Worm (Caenorhabditis elegans) whole organism, late embryonic: ENCODE measurements around the gene lpr-7.

Source experiments
- K02D7.2 ChIP-seq: sonication (generic microtip); optimal IDR thresholded peaks from 2 replicates; lab custom pipeline; 2017; ENCODE audit warnings: mild to moderate bottlenecking, missing genetic modification characterization, missing compliant biosample characterization
- K09A11.1 ChIP-seq: sonication (generic microtip); optimal IDR thresholded peaks from 2 replicates; lab custom pipeline; 2017; ENCODE audit warnings: antibody characterized with exemption, mild to moderate bottlenecking, missing genetic modification characterization, missing compliant biosample characterization; ENCODE audit not compliant: insufficient read depth
- Y22D7AL.16 ChIP-seq: sonication (generic microtip); optimal IDR thresholded peaks from 2 replicates; lab custom pipeline; 2016; ENCODE audit warnings: missing genetic modification characterization, missing compliant biosample characterization
- ceh-2 ChIP-seq: sonication (generic microtip); optimal IDR thresholded peaks from 2 replicates; lab custom pipeline; 2016; ENCODE audit warnings: missing genotype, missing genetic modification characterization, missing compliant biosample characterization
- ceh-22 ChIP-seq: sonication (generic microtip); optimal IDR thresholded peaks from 2 replicates; lab custom pipeline; 2017; ENCODE audit warnings: missing biosample characterization, missing genetic modification characterization
- ceh-24 ChIP-seq: sonication (generic microtip); optimal IDR thresholded peaks from 2 replicates; lab custom pipeline; 2016; ENCODE audit warnings: mild to moderate bottlenecking, missing genetic modification characterization, missing compliant biosample characterization
- ceh-30 ChIP-seq: fragments of 150-350 bp; optimal IDR thresholded peaks from 2 replicates; lab custom pipeline; 2014; ENCODE audit warnings: missing biosample characterization, missing genetic modification characterization
- ceh-31 ChIP-seq: sonication (generic microtip); optimal IDR thresholded peaks from 2 replicates; lab custom pipeline; 2016; ENCODE audit warnings: missing genetic modification characterization, missing compliant biosample characterization
- ceh-45 ChIP-seq: fragments of 200-800 bp; sonication (Bioruptor generic); IDR thresholded peaks from 2 replicates; pipeline ENCODE4 v1.3.6; 2022; ENCODE audit warnings: missing genetic modification reagents, missing genetic modification characterization, missing compliant biosample characterization
- ceh-48 ChIP-seq: sonication (generic microtip); optimal IDR thresholded peaks from 2 replicates; lab custom pipeline; 2016; ENCODE audit warnings: missing genetic modification characterization, inconsistent platforms, missing compliant biosample characterization
- ceh-9 ChIP-seq: sonication (generic microtip); optimal IDR thresholded peaks from 2 replicates; lab custom pipeline; 2016; ENCODE audit warnings: mild to moderate bottlenecking, missing genetic modification characterization, inconsistent platforms, missing compliant biosample characterization
- dmd-4 ChIP-seq: sonication (generic microtip); optimal IDR thresholded peaks from 2 replicates; lab custom pipeline; 2016; ENCODE audit warnings: borderline replicate concordance, missing genetic modification characterization, missing compliant biosample characterization
- dve-1 ChIP-seq: sonication (generic microtip); optimal IDR thresholded peaks from 2 replicates; lab custom pipeline; 2017; ENCODE audit warnings: antibody characterized with exemption, mild to moderate bottlenecking, missing genetic modification characterization, missing compliant biosample characterization
- eyg-1 ChIP-seq: sonication (generic microtip); optimal IDR thresholded peaks from 2 replicates; lab custom pipeline; 2016; ENCODE audit warnings: missing genotype, missing genetic modification characterization, missing compliant biosample characterization
- fax-1 ChIP-seq: sonication (generic microtip); optimal IDR thresholded peaks from 2 replicates; lab custom pipeline; 2016; ENCODE audit warnings: missing genotype, missing genetic modification characterization, missing compliant biosample characterization
- fkh-6 ChIP-seq: sonication (generic microtip); optimal IDR thresholded peaks from 2 replicates; lab custom pipeline; 2016; ENCODE audit warnings: missing genetic modification characterization, missing compliant biosample characterization
- gmeb-2 ChIP-seq: sonication (generic microtip); optimal IDR thresholded peaks from 2 replicates; lab custom pipeline; 2016; ENCODE audit warnings: missing genetic modification characterization, inconsistent platforms, missing compliant biosample characterization
- hlh-13 ChIP-seq: fragments of 200-800 bp; sonication (Bioruptor generic); optimal IDR thresholded peaks from 2 replicates; lab custom pipeline; 2018; ENCODE audit warnings: mild to moderate bottlenecking, missing genetic modification characterization, missing compliant biosample characterization
- hlh-30 ChIP-seq: sonication (generic microtip); optimal IDR thresholded peaks from 2 replicates; lab custom pipeline; 2017; ENCODE audit warnings: antibody characterized with exemption, missing genetic modification characterization, missing compliant biosample characterization; ENCODE audit not compliant: insufficient read depth
- hlh-6 ChIP-seq: sonication (generic microtip); optimal IDR thresholded peaks from 2 replicates; lab custom pipeline; 2016; ENCODE audit warnings: missing genotype, missing genetic modification characterization, missing compliant biosample characterization
- lim-6 ChIP-seq: sonication (generic microtip); optimal IDR thresholded peaks from 2 replicates; lab custom pipeline; 2016; ENCODE audit warnings: missing genetic modification characterization, missing compliant biosample characterization
- lin-11 ChIP-seq: fragments of 200-800 bp; sonication (Bioruptor generic); optimal IDR thresholded peaks from 2 replicates; lab custom pipeline; 2018; ENCODE audit warnings: mild to moderate bottlenecking, missing genetic modification characterization, missing compliant biosample characterization
- mec-3 ChIP-seq: sonication (generic microtip); optimal IDR thresholded peaks from 2 replicates; lab custom pipeline; 2016; ENCODE audit warnings: borderline replicate concordance, missing genetic modification characterization, missing compliant biosample characterization
- nfya-1 ChIP-seq: sonication (generic microtip); optimal IDR thresholded peaks from 2 replicates; lab custom pipeline; 2017; ENCODE audit warnings: missing genetic modification characterization, mild to moderate bottlenecking, missing compliant biosample characterization, antibody characterized with exemption, moderate library complexity
- nhr-232 ChIP-seq: sonication (generic microtip); optimal IDR thresholded peaks from 2 replicates; lab custom pipeline; 2016; ENCODE audit warnings: missing genetic modification characterization, missing compliant biosample characterization
- npax-4 ChIP-seq: sonication (generic microtip); optimal IDR thresholded peaks from 2 replicates; lab custom pipeline; 2016; ENCODE audit warnings: missing genetic modification characterization, missing compliant biosample characterization
- odd-2 ChIP-seq: sonication (generic microtip); optimal IDR thresholded peaks from 2 replicates; lab custom pipeline; 2017; ENCODE audit warnings: antibody characterized with exemption, mild to moderate bottlenecking, missing genetic modification characterization, missing compliant biosample characterization
- pag-3 ChIP-seq: sonication (generic microtip); optimal IDR thresholded peaks from 2 replicates; lab custom pipeline; 2016; ENCODE audit warnings: missing compliant biosample characterization, missing genetic modification characterization, borderline replicate concordance
- pat-9 ChIP-seq: fragments of 200-800 bp; sonication (Bioruptor generic); optimal IDR thresholded peaks from 2 replicates; lab custom pipeline; 2018; ENCODE audit warnings: mild to moderate bottlenecking, missing genetic modification characterization, moderate library complexity, missing compliant biosample characterization
- pax-1 ChIP-seq: fragments of 150-350 bp; optimal IDR thresholded peaks from 2 replicates; lab custom pipeline; 2014; ENCODE audit warnings: missing biosample characterization, missing genetic modification characterization
- pha-2 ChIP-seq: sonication (generic microtip); optimal IDR thresholded peaks from 2 replicates; lab custom pipeline; 2017; ENCODE audit warnings: mild to moderate bottlenecking, missing genetic modification characterization, missing compliant biosample characterization
- pha-4 ChIP-seq: fragments of 150-350 bp; optimal IDR thresholded peaks from 2 replicates; lab custom pipeline; 2018; ENCODE audit warnings: missing biosample characterization, missing genetic modification reagents, missing genetic modification characterization
- pqm-1 ChIP-seq: sonication (generic microtip); optimal IDR thresholded peaks from 2 replicates; lab custom pipeline; 2016; ENCODE audit warnings: missing genetic modification characterization, missing compliant biosample characterization
- rnt-1 ChIP-seq: sonication (generic microtip); optimal IDR thresholded peaks from 2 replicates; lab custom pipeline; 2016; ENCODE audit warnings: missing genetic modification characterization, missing compliant biosample characterization
- sdc-2 ChIP-seq: sonication (generic microtip); optimal IDR thresholded peaks from 2 replicates; lab custom pipeline; 2016; ENCODE audit warnings: missing genotype, missing genetic modification characterization, missing compliant biosample characterization
- tbx-7 ChIP-seq: sonication (generic microtip); optimal IDR thresholded peaks from 2 replicates; lab custom pipeline; 2016; ENCODE audit warnings: missing genotype, missing genetic modification characterization, missing compliant biosample characterization

lpr-7 gene

ce11 chrX:637588-637987, 18.4 kb upstream of the lpr-7 start:
- TF ChIP-seq pqm-1 (tag; lab: Kevin White, UChicago) (no peak), odd-2 (tag; lab: Kevin White, UChicago) (no peak), lim-6 (tag; lab: Kevin White, UChicago) (no peak)

- no peak for TF ChIP-seq hlh-13 (GFP tag; lab: Kevin White, UChicago)
- no peak for TF ChIP-seq rnt-1
- no peak for TF ChIP-seq tbx-7 (tag; lab: Kevin White, UChicago)
- TF ChIP-seq ceh-48: no peak
- TF ChIP-seq pax-1: no peak
- TF ChIP-seq Y22D7AL.16 (tag; lab: Kevin White, UChicago): no peak
- no peak for TF ChIP-seq pqm-1 (tag; lab: Kevin White, UChicago)
- no peak for TF ChIP-seq nfya-1 (tag; lab: Kevin White, UChicago)
- TF ChIP-seq pha-2 (tag; lab: Kevin White, UChicago): no peak
Observed at ce11 chrX:641440-641839, 14.5 kb upstream of the lpr-7 start, which contains the start of gene M6.11. TSS of gene M6.11 (minus strand) at chrX:641540.

ce11 chrX:642817-643216, 13.2 kb upstream of the lpr-7 start:
- no peak for TF ChIP-seq tbx-7 (tag; lab: Kevin White, UChicago)
- TF ChIP-seq K02D7.2 (tag; lab: Kevin White, UChicago): no peak
- TF ChIP-seq dve-1: no peak
- TF ChIP-seq ceh-24 (tag; lab: Kevin White, UChicago): no peak
- no peak for TF ChIP-seq rnt-1
- no peak for TF ChIP-seq ceh-48
- TF ChIP-seq fax-1 (tag; lab: Kevin White, UChicago): no peak
- no peak for TF ChIP-seq ceh-22 (tag; lab: Kevin White, UChicago)
- no peak for TF ChIP-seq nhr-232
- TF ChIP-seq gmeb-2: no peak
- TF ChIP-seq ceh-31 (tag; lab: Kevin White, UChicago): no peak
- no peak for TF ChIP-seq mec-3 (tag; lab: Kevin White, UChicago)
- no peak for TF ChIP-seq eyg-1 (tag; lab: Kevin White, UChicago)
- no peak for TF ChIP-seq ceh-45 (GFP tag; lab: Robert Waterston, UW)
- no peak for TF ChIP-seq ceh-9 (tag; lab: Kevin White, UChicago)
- TF ChIP-seq dmd-4 (tag; lab: Kevin White, UChicago): no peak
- TF ChIP-seq pat-9 (tag; lab: Kevin White, UChicago): no peak

DNA sequence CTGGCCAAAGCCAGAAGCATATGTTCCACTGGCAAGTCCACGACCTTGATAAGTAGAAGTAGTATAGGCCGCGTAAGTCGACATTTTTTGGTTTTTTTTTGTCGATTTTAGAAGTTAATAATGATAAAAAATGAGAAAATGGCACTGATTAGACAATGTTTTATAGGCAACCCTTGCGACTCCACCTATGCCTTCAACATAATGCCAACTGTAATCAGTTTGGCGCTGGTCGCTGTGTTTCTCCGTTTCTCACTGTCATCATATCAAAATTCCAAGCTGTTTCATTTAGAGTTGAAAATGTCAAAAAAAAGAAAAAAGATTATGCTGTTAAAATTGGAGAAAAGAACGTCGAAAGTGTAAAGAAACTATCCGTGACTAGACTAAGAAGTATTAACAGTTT, 10.4 kb upstream of the lpr-7 start:
- TF ChIP-seq ceh-30 (tag; lab: Kevin White, UChicago) (no peak), fkh-6 (tag; lab: Kevin White, UChicago) (no peak), hlh-30 (tag; lab: Kevin White, UChicago) (no peak), npax-4 (tag; lab: Kevin White, UChicago) (no peak), eyg-1 (tag; lab: Kevin White, UChicago) (no peak), pha-4 (tag; lab: Kevin White, UChicago) (no peak), mec-3 (tag; lab: Kevin White, UChicago) (no peak), nhr-232 (no peak), pag-3 (no peak), ceh-2 (tag; lab: Kevin White, UChicago) (no peak), lin-11 (tag; lab: Kevin White, UChicago) (no peak), sdc-2 (tag; lab: Kevin White, UChicago) (no peak), K09A11.1 (no peak), ceh-9 (tag; lab: Kevin White, UChicago) (no peak), lim-6 (tag; lab: Kevin White, UChicago) (no peak), dmd-4 (tag; lab: Kevin White, UChicago) (no peak), Y22D7AL.16 (tag; lab: Kevin White, UChicago) (no peak), nfya-1 (tag; lab: Kevin White, UChicago) (no peak), hlh-6 (no peak)
